Fruit fly (Drosophila melanogaster) whole organism, prepupa: ENCODE measurements around the gene Mics1.

Experiments
- Blimp-1 ChIP-seq: fragments of 200-800 bp; sonication (Bioruptor generic); optimal IDR thresholded peaks from 3 replicates; lab custom pipeline; 2017; ENCODE audit warnings: missing biosample characterization, missing genetic modification characterization, mild to moderate bottlenecking, moderate library complexity, missing genetic modification reagents
- CG10631 ChIP-seq: fragments of 200-800 bp; sonication (Bioruptor generic); optimal IDR thresholded peaks from 2 replicates; lab custom pipeline; 2016; ENCODE audit warnings: missing biosample characterization, missing genetic modification characterization
- CG10669 ChIP-seq: fragments of 200-800 bp; sonication (Bioruptor generic); optimal IDR thresholded peaks from 3 replicates; lab custom pipeline; 2018; ENCODE audit warnings: missing biosample characterization, mild to moderate bottlenecking, missing genetic modification characterization, moderate library complexity
- CG11902 ChIP-seq: fragments of 200-800 bp; sonication (Bioruptor generic); optimal IDR thresholded peaks from 3 replicates; lab custom pipeline; 2016; ENCODE audit warnings: missing biosample characterization, missing genetic modification characterization
- CG15336 ChIP-seq: fragments of 200-800 bp; sonication (Bioruptor generic); IDR thresholded peaks from 2 replicates; pipeline ENCODE4 v1.3.6; 2022; ENCODE audit warnings: missing biosample characterization, missing genetic modification characterization
- CG1621 ChIP-seq: fragments of 200-800 bp; sonication (Bioruptor generic); optimal IDR thresholded peaks from 3 replicates; lab custom pipeline; 2018; ENCODE audit warnings: missing biosample characterization, mild to moderate bottlenecking, missing genetic modification characterization
- CG16779 ChIP-seq: fragments of 200-800 bp; sonication (Bioruptor generic); optimal IDR thresholded peaks from 3 replicates; lab custom pipeline; 2017; ENCODE audit warnings: missing biosample characterization, mild to moderate bottlenecking, missing genetic modification characterization
- CG31627 ChIP-seq: fragments of 200-800 bp; sonication (Bioruptor generic); optimal IDR thresholded peaks from 3 replicates; lab custom pipeline; 2016; ENCODE audit warnings: missing biosample characterization, missing genetic modification characterization
- CG32006 ChIP-seq: fragments of 200-800 bp; sonication (Bioruptor generic); optimal IDR thresholded peaks from 3 replicates; lab custom pipeline; 2017; ENCODE audit warnings: missing biosample characterization, mild to moderate bottlenecking, missing genetic modification characterization
- CG34406 ChIP-seq: fragments of 200-800 bp; sonication (Bioruptor generic); optimal IDR thresholded peaks from 3 replicates; lab custom pipeline; 2016; ENCODE audit warnings: missing biosample characterization, missing genetic modification characterization
- CG4318 ChIP-seq: fragments of 200-800 bp; sonication (Bioruptor generic); optimal IDR thresholded peaks from 3 replicates; lab custom pipeline; 2017; ENCODE audit warnings: missing biosample characterization, mild to moderate bottlenecking, missing genetic modification characterization
- CG6276 ChIP-seq: fragments of 200-800 bp; sonication (Bioruptor generic); optimal IDR thresholded peaks from 2 replicates; lab custom pipeline; 2017; ENCODE audit warnings: missing biosample characterization, mild to moderate bottlenecking, missing genetic modification characterization
- CG6808 ChIP-seq: fragments of 200-800 bp; sonication (Bioruptor generic); optimal IDR thresholded peaks from 3 replicates; lab custom pipeline; 2017; ENCODE audit warnings: missing biosample characterization, missing genetic modification characterization, mild to moderate bottlenecking, moderate library complexity, missing genetic modification reagents
- CG6854 ChIP-seq: fragments of 200-800 bp; sonication (Bioruptor generic); optimal IDR thresholded peaks from 2 replicates; lab custom pipeline; 2017; ENCODE audit warnings: missing biosample characterization, mild to moderate bottlenecking, missing genetic modification characterization
- CG7368 ChIP-seq: fragments of 200-800 bp; sonication (Bioruptor generic); optimal IDR thresholded peaks from 3 replicates; lab custom pipeline; 2016; ENCODE audit warnings: missing biosample characterization, missing genetic modification characterization
- Eip75B ChIP-seq: fragments of 200-800 bp; sonication (Bioruptor generic); optimal IDR thresholded peaks from 3 replicates; lab custom pipeline; 2016; ENCODE audit warnings: missing biosample characterization, missing genetic modification characterization
- Eip78C ChIP-seq: fragments of 200-800 bp; sonication (Bioruptor generic); peaks from one replicate; lab custom pipeline; 2016; ENCODE audit warnings: missing biosample characterization, missing genetic modification characterization
- Eip93F ChIP-seq: fragments of 200-800 bp; sonication (Bioruptor generic); optimal IDR thresholded peaks from 2 replicates; lab custom pipeline; 2016; ENCODE audit warnings: missing biosample characterization, mild to moderate bottlenecking, missing genetic modification characterization
- Ets96B ChIP-seq: fragments of 200-800 bp; optimal IDR thresholded peaks from 2 replicates; lab custom pipeline; 2019; ENCODE audit warnings: missing biosample characterization, mild to moderate bottlenecking, missing genetic modification characterization, moderate library complexity
- Hr39 ChIP-seq: fragments of 200-800 bp; sonication (Bioruptor generic); optimal IDR thresholded peaks from 2 replicates; lab custom pipeline; 2016; ENCODE audit warnings: missing biosample characterization, missing genetic modification characterization
- Hr4 ChIP-seq: fragments of 200-800 bp; sonication (Bioruptor generic); optimal IDR thresholded peaks from 3 replicates; lab custom pipeline; 2016; ENCODE audit warnings: missing biosample characterization, missing genetic modification characterization
- OdsH ChIP-seq: fragments of 200-800 bp; sonication (Bioruptor generic); optimal IDR thresholded peaks from 3 replicates; lab custom pipeline; 2016; ENCODE audit warnings: missing biosample characterization, missing genetic modification characterization
- Smox ChIP-seq: fragments of 200-800 bp; sonication (Bioruptor generic); optimal IDR thresholded peaks from 3 replicates; lab custom pipeline; 2016; ENCODE audit warnings: missing biosample characterization, missing genetic modification characterization
- Sox102F ChIP-seq: fragments of 200-800 bp; sonication (Bioruptor generic); optimal IDR thresholded peaks from 2 replicates; lab custom pipeline; 2016; ENCODE audit warnings: missing biosample characterization, mild to moderate bottlenecking, missing genetic modification characterization
- achi ChIP-seq: fragments of 200-800 bp; sonication (Bioruptor generic); optimal IDR thresholded peaks from 3 replicates; lab custom pipeline; 2016; ENCODE audit warnings: missing biosample characterization, missing genetic modification characterization
- acj6 ChIP-seq: fragments of 200-800 bp; sonication (Bioruptor generic); optimal IDR thresholded peaks from 3 replicates; lab custom pipeline; 2016; ENCODE audit warnings: missing biosample characterization, missing genetic modification characterization
- dac ChIP-seq: fragments of 200-800 bp; sonication (Bioruptor generic); optimal IDR thresholded peaks from 2 replicates; lab custom pipeline; 2017; ENCODE audit warnings: missing biosample characterization, mild to moderate bottlenecking, missing genetic modification characterization
- esn ChIP-seq: fragments of 200-800 bp; sonication (Bioruptor generic); optimal IDR thresholded peaks from 2 replicates; lab custom pipeline; 2016; ENCODE audit warnings: missing biosample characterization, mild to moderate bottlenecking, missing genetic modification characterization, moderate library complexity
- fd59A ChIP-seq: fragments of 200-800 bp; sonication (Bioruptor generic); optimal IDR thresholded peaks from 2 replicates; lab custom pipeline; 2017; ENCODE audit warnings: missing biosample characterization, mild to moderate bottlenecking, missing genetic modification characterization, missing genetic modification reagents
- fkh ChIP-seq: fragments of 200-800 bp; sonication (Bioruptor generic); optimal IDR thresholded peaks from 3 replicates; lab custom pipeline; 2017; ENCODE audit warnings: missing biosample characterization, mild to moderate bottlenecking, missing genetic modification characterization, moderate library complexity
- lz ChIP-seq: fragments of 200-800 bp; sonication (Bioruptor generic); optimal IDR thresholded peaks from 3 replicates; lab custom pipeline; 2016; ENCODE audit warnings: missing biosample characterization, missing genetic modification characterization
- net ChIP-seq: fragments of 200-800 bp; sonication (Bioruptor generic); optimal IDR thresholded peaks from 3 replicates; lab custom pipeline; 2016; ENCODE audit warnings: missing biosample characterization, missing genetic modification characterization
- pdm3 ChIP-seq: fragments of 200-800 bp; sonication (Bioruptor generic); optimal IDR thresholded peaks from 3 replicates; lab custom pipeline; 2016; ENCODE audit warnings: missing biosample characterization, missing genetic modification characterization
- salr ChIP-seq, 2 experiments: fragments of 200-800 bp; sonication (Bioruptor generic); optimal IDR thresholded peaks; 3 replicates each; lab custom pipeline; 2016 to 2018; ENCODE audit warnings: missing biosample characterization in 2 of 2, missing genetic modification characterization in 2 of 2, mild to moderate bottlenecking in 1 of 2
- spab ChIP-seq: fragments of 200-800 bp; sonication (Bioruptor generic); optimal IDR thresholded peaks from 2 replicates; lab custom pipeline; 2017; ENCODE audit warnings: missing biosample characterization, mild to moderate bottlenecking, missing genetic modification characterization, missing genetic modification reagents
- ss ChIP-seq, 2 experiments: fragments of 200-800 bp; sonication (Bioruptor generic); optimal IDR thresholded peaks; 2 replicates in 1 of 2; 3 replicates in 1 of 2; lab custom pipeline; 2017 to 2018; ENCODE audit warnings: mild to moderate bottlenecking in 2 of 2, missing biosample characterization in 2 of 2, missing genetic modification characterization in 2 of 2, moderate library complexity in 1 of 2
- svp ChIP-seq: fragments of 200-800 bp; sonication (Bioruptor generic); peaks from one replicate; lab custom pipeline; 2016; ENCODE audit warnings: missing biosample characterization, missing genetic modification characterization

Mics1 gene

dm6 chr3R:7493745-7494144, 8.4 kb downstream of the Mics1 start, which contains the start of gene alpha-Est10:
alpha-Est10 (minus strand) TSS chr3R:7493845.
- no peak for TF ChIP-seq CG34406 (GFP tag; lab: Kevin White, UChicago)
- TF ChIP-seq OdsH (GFP tag; lab: Kevin White, UChicago): no peak
- TF ChIP-seq CG31627 (GFP tag; lab: Kevin White, UChicago): no peak
- no peak for TF ChIP-seq Ets96B
- TF ChIP-seq pdm3 (GFP tag; lab: Kevin White, UChicago): no peak
- no peak for TF ChIP-seq CG11902
- no peak for TF ChIP-seq CG6808 (GFP tag; lab: Kevin White, UChicago)
- TF ChIP-seq Smox (GFP tag; lab: Kevin White, UChicago): no peak
- TF ChIP-seq CG6276 (GFP tag; lab: Kevin White, UChicago): no peak
- TF ChIP-seq Hr39 (GFP tag; lab: Kevin White, UChicago): no peak
- TF ChIP-seq, all 60 proteins: peak for 0

dm6 chr3R:7493171-7493570, 9.0 kb downstream of the Mics1 start, which contains the start of gene CG42656:
CG42656 (minus strand) TSS chr3R:7493271.
- TF ChIP-seq Eip75B (GFP tag; lab: Kevin White, UChicago): no peak
- TF ChIP-seq CG10631 (GFP tag; lab: Kevin White, UChicago): no peak
- TF ChIP-seq CG4318 (GFP tag; lab: Kevin White, UChicago): no peak
- TF ChIP-seq Eip93F (GFP tag; lab: Kevin White, UChicago): no peak
- no peak for TF ChIP-seq svp (GFP tag; lab: Kevin White, UChicago)
- TF ChIP-seq CG32006 (GFP tag; lab: Kevin White, UChicago): no peak
- TF ChIP-seq CG15336 (GFP tag; lab: Robert Waterston, UW): no peak
- no peak for TF ChIP-seq Sox102F (GFP tag; lab: Kevin White, UChicago)

- no peak for TF ChIP-seq esn (GFP tag; lab: Kevin White, UChicago)
- no peak for TF ChIP-seq dac (GFP tag; lab: Kevin White, UChicago)
- TF ChIP-seq fkh (GFP tag; lab: Kevin White, UChicago): peak; percentile 79
- no peak for TF ChIP-seq acj6 (GFP tag; lab: Kevin White, UChicago)
- TF ChIP-seq achi (GFP tag; lab: Kevin White, UChicago): no peak
- TF ChIP-seq CG6854 (GFP tag; lab: Kevin White, UChicago): no peak
- no peak for TF ChIP-seq CG10669 (GFP tag; lab: Kevin White, UChicago)
- peak in 1 of 2 experiments; percentile 23 for TF ChIP-seq salr (GFP tag; optimal IDR thresholded peaks at IDR 0.05; lab: Kevin White, UChicago)
- no peak for TF ChIP-seq ss (GFP tag; optimal IDR thresholded peaks at IDR 0.05; lab: Kevin White, UChicago)
- TF ChIP-seq Hr4 (GFP tag; lab: Kevin White, UChicago): peak; percentile 31
- no peak for TF ChIP-seq Eip93F (GFP tag; lab: Kevin White, UChicago)
- TF ChIP-seq net (GFP tag; lab: Kevin White, UChicago): no peak
- TF ChIP-seq Eip75B (GFP tag; lab: Kevin White, UChicago): no peak
- no peak for TF ChIP-seq fd59A (GFP tag; lab: Kevin White, UChicago)
- no peak for TF ChIP-seq lz
- TF ChIP-seq CG32006 (GFP tag; lab: Kevin White, UChicago): peak; percentile 36
- no peak for TF ChIP-seq spab (GFP tag; lab: Kevin White, UChicago)
- no peak for TF ChIP-seq CG4318 (GFP tag; lab: Kevin White, UChicago)
- TF ChIP-seq CG7368 (GFP tag; lab: Kevin White, UChicago): no peak
- no peak for TF ChIP-seq Smox (GFP tag; lab: Kevin White, UChicago)
- TF ChIP-seq CG16779 (tag; lab: Kevin White, UChicago): no peak
- no peak for TF ChIP-seq CG1621 (tag; lab: Kevin White, UChicago)
- TF ChIP-seq Eip78C (GFP tag; lab: Kevin White, UChicago): peak; percentile 72
- TF ChIP-seq OdsH (GFP tag; lab: Kevin White, UChicago): no peak
- no peak for TF ChIP-seq Hr39 (GFP tag; lab: Kevin White, UChicago)
- TF ChIP-seq svp (GFP tag; lab: Kevin White, UChicago): peak; percentile 78
- TF ChIP-seq CG31627 (GFP tag; lab: Kevin White, UChicago): no peak
- TF ChIP-seq CG10631 (GFP tag; lab: Kevin White, UChicago): no peak
- no peak for TF ChIP-seq Blimp-1 (GFP tag; lab: Kevin White, UChicago)
- TF ChIP-seq pdm3 (GFP tag; lab: Kevin White, UChicago): no peak
Measured at dm6 chr3R:7492099-7492498, 10.1 kb downstream of the Mics1 start.
